Worm (Caenorhabditis elegans): ENCODE measurements around the gene tbc-2.
"Not testable (repeated sequence)": the region's sequence is repeated elsewhere in the genome, so short reads cannot be mapped to it uniquely, and the experiment has no call there.

DNA sequence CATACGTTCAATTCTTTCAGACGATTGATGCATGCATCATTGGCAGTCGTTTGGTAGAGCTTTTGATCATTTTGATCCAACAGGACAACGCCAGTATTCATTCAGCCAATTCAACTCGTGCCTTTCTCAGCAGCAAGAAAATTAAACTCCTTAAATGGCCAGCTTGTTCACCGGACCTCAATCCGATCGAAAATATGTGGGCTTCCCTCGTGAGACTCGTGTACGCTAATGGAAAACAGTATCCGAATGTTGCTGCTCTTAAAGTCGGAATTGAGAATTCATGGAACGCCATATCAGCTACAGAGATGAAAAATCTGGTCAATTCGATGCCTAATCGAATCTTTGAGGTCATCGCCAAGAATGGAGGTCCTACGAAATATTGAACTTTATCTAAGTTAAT lies 11.9 kb downstream of the tbc-2 start, which contains the start of gene wago-5:
- not testable (repeated sequence) for TF ChIP-seq tra-1 (GFP tag; IDR thresholded peaks at IDR 0.05); ztf-11 (tag; optimal IDR thresholded peaks at IDR 0.05); pha-4 (GFP tag; IDR thresholded peaks at IDR 0.05); pha-4 (tag; optimal IDR thresholded peaks at IDR 0.05); lin-39 (tag; optimal IDR thresholded peaks at IDR 0.05); fkh-10 (GFP tag; optimal IDR thresholded peaks at IDR 0.05); zfp-3 (GFP tag; conservative IDR thresholded peaks at IDR 0.05); nhr-25 (tag; optimal IDR thresholded peaks at IDR 0.05; ENCODE audit: borderline replicate concordance, insufficient read depth); spr-3 (GFP tag; optimal IDR thresholded peaks at IDR 0.05); nhr-11 (tag; optimal IDR thresholded peaks at IDR 0.05); lin-29 (GFP tag; IDR thresholded peaks at IDR 0.05); daf-19 (GFP tag; conservative IDR thresholded peaks at IDR 0.05)
